Fruit fly (Drosophila melanogaster) Kc167 (cell line): ENCODE results near the gene CG18476.

Source experiments
- Myc ChIP-seq: fragments of >200 bp; optimal IDR thresholded peaks from 2 replicates; lab custom pipeline; 2017; ENCODE audit warnings: missing external identifiers
- h ChIP-seq: fragments of >200 bp; optimal IDR thresholded peaks from 3 replicates; lab custom pipeline; 2018; ENCODE audit warnings: missing external identifiers
- psq ChIP-seq: fragments of >200 bp; optimal IDR thresholded peaks from 2 replicates; lab custom pipeline; 2017; ENCODE audit warnings: missing external identifiers
- ttk ChIP-seq: sonication (Bioruptor generic); optimal IDR thresholded peaks from 2 replicates; lab custom pipeline; 2017; ENCODE audit warnings: missing external identifiers

DNA sequence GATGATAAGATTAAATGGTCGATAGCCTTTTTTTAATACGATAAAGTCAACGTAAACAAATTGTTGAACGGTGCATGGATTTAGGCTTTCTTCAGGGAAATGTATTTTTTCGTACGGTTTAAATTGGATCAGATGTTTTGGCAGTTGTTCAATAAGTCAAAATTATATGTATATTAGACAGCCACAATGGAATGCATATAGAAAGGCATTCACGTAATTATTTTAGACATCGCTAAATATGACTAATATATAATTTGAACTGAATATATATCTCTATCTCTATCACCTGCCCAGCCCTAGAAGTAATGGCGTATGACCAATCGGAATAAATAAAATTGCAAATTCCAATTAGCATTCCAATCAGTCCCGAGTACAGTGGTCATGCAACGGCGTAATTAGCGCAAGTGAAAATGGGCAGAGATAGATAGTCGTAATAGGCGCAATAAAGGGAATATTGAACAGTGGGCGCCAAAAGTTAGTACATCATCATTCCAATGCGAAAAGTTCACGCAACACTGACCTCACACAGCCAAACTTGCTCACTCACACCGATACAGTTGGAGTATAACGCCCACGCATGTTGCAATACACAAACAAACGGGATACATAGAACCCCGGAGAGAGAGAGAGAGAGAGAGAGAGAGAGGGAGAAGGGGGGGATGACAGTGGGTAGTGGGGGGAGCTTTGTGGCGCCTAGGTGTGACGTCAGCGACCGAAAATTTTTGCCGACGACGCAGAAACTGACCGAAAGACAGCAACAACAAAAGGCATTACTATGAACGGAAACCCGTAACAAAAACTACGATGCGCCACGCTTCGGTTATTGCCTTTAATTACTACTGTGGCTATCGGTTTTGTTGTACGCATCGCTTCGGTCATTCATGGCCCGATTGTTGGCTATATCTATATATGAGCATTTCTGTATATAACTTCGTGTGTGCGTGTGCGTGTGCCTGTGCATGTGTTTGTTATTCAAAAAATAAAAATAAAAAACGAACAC lies 29.3 kb downstream of the CG18476 start:
- TF ChIP-seq Myc (lab: Kevin White, UChicago) (no peak), ttk (lab: Kevin White, UChicago) (no peak), h (lab: Kevin White, UChicago) (no peak), psq (lab: Kevin White, UChicago) (no peak)
